Fruit fly (Drosophila melanogaster): ENCODE data around the gene CG15386.

Gene CG15386

DNA sequence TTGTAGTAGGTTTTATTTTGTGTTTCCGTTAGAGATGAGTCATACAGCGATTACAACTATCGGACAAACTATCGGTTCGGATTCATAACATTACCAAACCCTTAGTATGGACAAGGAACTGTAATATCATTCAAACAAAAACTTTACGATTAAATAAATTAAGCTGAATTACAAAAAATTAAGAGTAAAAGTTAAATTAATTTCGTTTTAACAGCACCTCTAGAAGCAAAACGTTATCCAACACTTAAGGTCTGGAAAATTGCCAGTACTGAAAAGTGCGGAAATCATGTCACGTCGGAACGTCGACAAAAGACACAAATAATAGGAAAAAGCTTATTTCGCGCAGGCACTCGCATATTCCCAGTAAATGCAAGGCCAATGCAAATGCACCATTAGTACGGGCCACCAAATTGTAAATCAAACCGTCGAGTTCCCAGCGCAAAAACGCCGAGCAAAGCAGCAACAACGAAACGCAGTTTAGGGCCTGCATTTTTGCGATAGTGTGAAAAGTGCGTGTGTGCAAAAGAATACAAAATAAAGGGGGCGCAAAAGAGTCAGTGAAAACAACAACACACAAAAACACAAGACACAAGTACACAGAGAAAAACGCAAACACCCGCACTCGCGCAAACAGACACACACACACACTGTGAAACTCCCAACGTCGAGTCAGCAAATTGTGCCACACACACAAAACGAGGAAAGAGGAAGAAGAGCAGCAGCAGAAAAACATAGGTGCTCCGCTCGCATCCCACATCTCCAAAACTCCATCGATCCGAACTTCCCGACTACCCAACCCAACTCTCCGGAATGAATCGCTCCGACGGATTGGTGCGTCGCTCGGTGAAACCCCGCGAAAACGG is 9.4 kb upstream of the CG15386 start, which contains the start of the genes CG15387 and sau (continued):
- peak; percentile 78 for TF ChIP-seq CG18619 (GFP tag; optimal IDR thresholded peaks at IDR 0.05)
- TF ChIP-seq C15 (GFP tag; IDR thresholded peaks at IDR 0.05), result peak; percentile 72; the same call in 1 of the 3 replicates
- TF ChIP-seq zen (tag; optimal IDR thresholded peaks at IDR 0.05), result peak; percentile 83
- TF ChIP-seq ato (GFP tag; IDR thresholded peaks at IDR 0.05; ENCODE audit: partially characterized antibody), result peak; percentile 72
- peak; percentile 47 for TF ChIP-seq Nf-YA (GFP tag; IDR thresholded peaks at IDR 0.05)
- no peak for TF ChIP-seq dimm (GFP tag; IDR thresholded peaks at IDR 0.05)
- peak; percentile 78 for TF ChIP-seq CG9876 (GFP tag; optimal IDR thresholded peaks at IDR 0.05)
- TF ChIP-seq CG42726 (GFP tag; IDR thresholded peaks at IDR 0.05; ENCODE audit: partially characterized antibody), result peak; percentile 70; the same call in 1 of the 2 replicates
- peak; percentile 89 for TF ChIP-seq CG33213 (GFP tag; optimal IDR thresholded peaks at IDR 0.05)
- TF ChIP-seq fd3F (GFP tag; optimal IDR thresholded peaks at IDR 0.05), result peak; percentile 72
- TF ChIP-seq CG13123 (GFP tag; optimal IDR thresholded peaks at IDR 0.05), result peak; percentile 85
- TF ChIP-seq lilli (GFP tag; optimal IDR thresholded peaks at IDR 0.05), result peak; percentile 94
- TF ChIP-seq Optix (GFP tag; IDR thresholded peaks at IDR 0.05), result peak; percentile 40; the same call in 1 of the 3 replicates
- peak; percentile 29 for TF ChIP-seq kah (GFP tag; optimal IDR thresholded peaks at IDR 0.05)
- peak; percentile 90 for TF ChIP-seq CG12744 (GFP tag; optimal IDR thresholded peaks at IDR 0.05)
- peak; percentile 85 for TF ChIP-seq H2.0 (GFP tag; IDR thresholded peaks at IDR 0.05)
- TF ChIP-seq CG2875 (GFP tag; optimal IDR thresholded peaks at IDR 0.05), result peak; percentile 58
- peak; percentile 55 for TF ChIP-seq Oaz (GFP tag; IDR thresholded peaks at IDR 0.05)
- peak; percentile 62; the same call in 1 of the 3 replicates for TF ChIP-seq CG11695 (GFP tag; IDR thresholded peaks at IDR 0.05)
- no peak for TF ChIP-seq h (optimal IDR thresholded peaks at IDR 0.05)
- TF ChIP-seq CG9817 (tag; optimal IDR thresholded peaks at IDR 0.05), result peak; percentile 89
- TF ChIP-seq CG3995 (GFP tag; optimal IDR thresholded peaks at IDR 0.05), result peak; percentile 80
- TF ChIP-seq sisA (GFP tag; IDR thresholded peaks at IDR 0.05), result peak; percentile 83
- TF ChIP-seq CG3847 (GFP tag; IDR thresholded peaks at IDR 0.05), result peak; percentile 89
- peak; percentile 93 for TF ChIP-seq pum (GFP tag; optimal IDR thresholded peaks at IDR 0.05)
- peak; percentile 89 for TF ChIP-seq CG14860 (GFP tag; IDR thresholded peaks at IDR 0.05; ENCODE audit: partially characterized antibody)
- peak; percentile 84 for TF ChIP-seq CG1603 (tag; optimal IDR thresholded peaks at IDR 0.05)
- peak; percentile 16 for TF ChIP-seq CG15479 (GFP tag; optimal IDR thresholded peaks at IDR 0.05)
- peak; percentile 93 for TF ChIP-seq Hsf (GFP tag; optimal IDR thresholded peaks at IDR 0.05)
- TF ChIP-seq Fer1 (GFP tag; optimal IDR thresholded peaks at IDR 0.05), result peak; percentile 87
- TF ChIP-seq zen2 (GFP tag; IDR thresholded peaks at IDR 0.05; ENCODE audit: partially characterized antibody), result peak; percentile 84; the same call in 2 of the 3 replicates
- peak; percentile 89 for TF ChIP-seq CG18476 (GFP tag; optimal IDR thresholded peaks at IDR 0.05)
- no peak for TF ChIP-seq sc (optimal IDR thresholded peaks at IDR 0.05)
- TF ChIP-seq sc (GFP tag; optimal IDR thresholded peaks at IDR 0.05), result peak; percentile 64
- peak; percentile 86 for TF ChIP-seq Meics (GFP tag; optimal IDR thresholded peaks at IDR 0.05)
- no peak for TF ChIP-seq Neu2 (GFP tag; optimal IDR thresholded peaks at IDR 0.05; ENCODE audit: borderline replicate concordance)
- TF ChIP-seq Awh (GFP tag; IDR thresholded peaks at IDR 0.05), result peak; percentile 65
- TF ChIP-seq lola (GFP tag; optimal IDR thresholded peaks at IDR 0.05), result peak in 1 of 3 experiments; percentile 82
- peak; percentile 51 for TF ChIP-seq CG11398 (GFP tag; optimal IDR thresholded peaks at IDR 0.05)
- TF ChIP-seq CG10543 (GFP tag; optimal IDR thresholded peaks at IDR 0.05), result peak; percentile 94
- peak; percentile 42 for TF ChIP-seq MESR4 (GFP tag; optimal IDR thresholded peaks at IDR 0.05)
- TF ChIP-seq br (optimal IDR thresholded peaks at IDR 0.05), result no peak
- TF ChIP-seq exex (tag; optimal IDR thresholded peaks at IDR 0.05), result peak; percentile 73
- TF ChIP-seq CG3281 (GFP tag; optimal IDR thresholded peaks at IDR 0.05), result peak; percentile 87
- peak; percentile 94 for TF ChIP-seq unc-4 (GFP tag; IDR thresholded peaks at IDR 0.05; ENCODE audit: partially characterized antibody)
- TF ChIP-seq danr (GFP tag; IDR thresholded peaks at IDR 0.05), result peak; percentile 58
- no peak for TF ChIP-seq CG14965 (GFP tag; optimal IDR thresholded peaks at IDR 0.05; ENCODE audit: borderline replicate concordance)
- TF ChIP-seq CG43689 (GFP tag; IDR thresholded peaks at IDR 0.05), result peak; percentile 64

Measured in whole organism, embryonic.